Worm (Caenorhabditis elegans) whole organism, midembryonic: Measurements from ENCODE around the gene F40F8.4.

Source experiments
- T22C8.4 ChIP-seq: fragments of 200-800 bp; sonication (Bioruptor generic); IDR thresholded peaks from 2 replicates; pipeline ENCODE4 v1.3.6; 2022; ENCODE audit warnings: missing genetic modification characterization, missing compliant biosample characterization
- cog-1 ChIP-seq: sonication (generic microtip); optimal IDR thresholded peaks from 2 replicates; lab custom pipeline; 2016; ENCODE audit warnings: missing genetic modification characterization, missing compliant biosample characterization
- flt-1 ChIP-seq: fragments of 200-800 bp; sonication (Bioruptor generic); IDR thresholded peaks from 2 replicates; pipeline ENCODE4 v1.3.6; 2022; ENCODE audit warnings: missing genetic modification characterization, missing compliant biosample characterization
- klf-2 ChIP-seq: fragments of 200-800 bp; sonication (Bioruptor generic); conservative IDR thresholded peaks from 2 replicates; pipeline ENCODE4 v1.3.6; 2022; ENCODE audit warnings: missing genetic modification reagents, missing genetic modification characterization, missing compliant biosample characterization
- med-1 ChIP-seq: sonication (generic microtip); optimal IDR thresholded peaks from 2 replicates; lab custom pipeline; 2017; ENCODE audit warnings: missing genetic modification characterization, mild to moderate bottlenecking, missing compliant biosample characterization, antibody characterized with exemption, missing genetic modification reagents; ENCODE audit not compliant: insufficient read depth
- ref-1 ChIP-seq: fragments of 200-800 bp; sonication (Bioruptor generic); conservative IDR thresholded peaks from 2 replicates; pipeline ENCODE4 v1.3.6; 2022; ENCODE audit warnings: missing genetic modification reagents, missing genetic modification characterization, missing compliant biosample characterization
- tab-1 ChIP-seq: fragments of 200-800 bp; sonication (Bioruptor generic); IDR thresholded peaks from 2 replicates; pipeline ENCODE4 v1.3.6; 2022; ENCODE audit warnings: missing genetic modification characterization, missing compliant biosample characterization
- ztf-23 ChIP-seq: fragments of 200-800 bp; sonication (Bioruptor generic); IDR thresholded peaks from 2 replicates; pipeline ENCODE4 v1.3.6; 2022; ENCODE audit warnings: missing genetic modification reagents, missing genetic modification characterization, missing compliant biosample characterization
- ztf-29 ChIP-seq: fragments of 200-800 bp; sonication (Bioruptor generic); IDR thresholded peaks from 2 replicates; pipeline ENCODE4 v1.3.6; 2022; ENCODE audit warnings: missing genetic modification reagents, missing genetic modification characterization, missing compliant biosample characterization

F40F8.4 gene

ce11 chrII:11168893-11169292 lies 28.9 kb upstream of the F40F8.4 start:
- TF ChIP-seq ztf-23 (GFP tag; lab: Robert Waterston, UW): 0 out of 2 replicates have a peak, but pooled peaks have one; percentile 10

ce11 chrII:11167039-11167438 lies 27.0 kb upstream of the F40F8.4 start:
- TF ChIP-seq tab-1 (GFP tag; lab: Robert Waterston, UW) (no peak), ztf-29 (no peak)

- no peak for TF ChIP-seq med-1
- TF ChIP-seq ztf-23 (GFP tag; lab: Robert Waterston, UW): no peak
- no peak for TF ChIP-seq T22C8.4 (GFP tag; lab: Robert Waterston, UW)
- TF ChIP-seq klf-2 (GFP tag; lab: Robert Waterston, UW): no peak
- no peak for TF ChIP-seq tab-1 (GFP tag; lab: Robert Waterston, UW)
- no peak for TF ChIP-seq flt-1 (GFP tag; lab: Robert Waterston, UW)
- TF ChIP-seq ref-1 (GFP tag; lab: Robert Waterston, UW): no peak
- no peak for TF ChIP-seq cog-1 (tag; lab: Kevin White, UChicago)
- no peak for TF ChIP-seq ztf-29
Observed at ce11 chrII:11166414-11166813, 26.4 kb upstream of the F40F8.4 start.

ce11 chrII:11163291-11163690 lies 23.3 kb upstream of the F40F8.4 start:
- TF ChIP-seq ztf-29 (no peak), flt-1 (GFP tag; lab: Robert Waterston, UW) (no peak), tab-1 (GFP tag; lab: Robert Waterston, UW) (no peak), ref-1 (GFP tag; lab: Robert Waterston, UW) (no peak), T22C8.4 (GFP tag; lab: Robert Waterston, UW) (no peak), med-1 (no peak), cog-1 (tag; lab: Kevin White, UChicago) (no peak)

ce11 chrII:11162390-11162789 lies 22.4 kb upstream of the F40F8.4 start, which contains the start of gene ptr-13:
Gene ptr-13, minus strand, starts transcription at chrII:11162481.
- TF ChIP-seq klf-2 (GFP tag; lab: Robert Waterston, UW): no peak
- TF ChIP-seq cog-1 (tag; lab: Kevin White, UChicago): no peak
- no peak for TF ChIP-seq tab-1 (GFP tag; lab: Robert Waterston, UW)
- TF ChIP-seq ref-1 (GFP tag; lab: Robert Waterston, UW): no peak
- no peak for TF ChIP-seq med-1
- TF ChIP-seq ztf-29: no peak
- TF ChIP-seq ztf-23 (GFP tag; lab: Robert Waterston, UW): no peak
- no peak for TF ChIP-seq T22C8.4 (GFP tag; lab: Robert Waterston, UW)

ce11 chrII:11161675-11162074 lies 21.6 kb upstream of the F40F8.4 start:
- TF ChIP-seq T22C8.4 (GFP tag; lab: Robert Waterston, UW): no peak

ce11 chrII:11157660-11158059 lies 17.6 kb upstream of the F40F8.4 start:
- TF ChIP-seq ref-1 (GFP tag; lab: Robert Waterston, UW) (peak; percentile 58; the same call in 1 of the 2 replicates), ztf-23 (GFP tag; lab: Robert Waterston, UW) (peak; percentile 78), tab-1 (GFP tag; lab: Robert Waterston, UW) (peak; percentile 84), T22C8.4 (GFP tag; lab: Robert Waterston, UW) (peak; percentile 60; the same call in 1 of the 2 replicates), cog-1 (tag; lab: Kevin White, UChicago) (no peak), flt-1 (GFP tag; lab: Robert Waterston, UW) (peak; percentile 86), klf-2 (GFP tag; lab: Robert Waterston, UW) (peak; percentile 74), med-1 (no peak), ztf-29 (peak; percentile 78)

ce11 chrII:11156160-11156559 lies 16.1 kb upstream of the F40F8.4 start:
- TF ChIP-seq klf-2 (GFP tag; lab: Robert Waterston, UW): no peak
- TF ChIP-seq med-1: no peak
- no peak for TF ChIP-seq flt-1 (GFP tag; lab: Robert Waterston, UW)
- no peak for TF ChIP-seq ref-1 (GFP tag; lab: Robert Waterston, UW)
- TF ChIP-seq cog-1 (tag; lab: Kevin White, UChicago): no peak
- no peak for TF ChIP-seq tab-1 (GFP tag; lab: Robert Waterston, UW)
- TF ChIP-seq T22C8.4 (GFP tag; lab: Robert Waterston, UW): no peak
- TF ChIP-seq ztf-29: no peak
- TF ChIP-seq ztf-23 (GFP tag; lab: Robert Waterston, UW): no peak

ce11 chrII:11155400-11155799 lies 15.4 kb upstream of the F40F8.4 start:
- TF ChIP-seq cog-1 (tag; lab: Kevin White, UChicago) (no peak), ztf-23 (GFP tag; lab: Robert Waterston, UW) (no peak), med-1 (no peak), ztf-29 (no peak), T22C8.4 (GFP tag; lab: Robert Waterston, UW) (no peak)

ce11 chrII:11154957-11155356 lies 14.9 kb upstream of the F40F8.4 start:
- no peak for TF ChIP-seq ref-1 (GFP tag; lab: Robert Waterston, UW)
- no peak for TF ChIP-seq cog-1 (tag; lab: Kevin White, UChicago)

- no peak for TF ChIP-seq ref-1 (GFP tag; lab: Robert Waterston, UW)
- no peak for TF ChIP-seq ztf-23 (GFP tag; lab: Robert Waterston, UW)
- TF ChIP-seq tab-1 (GFP tag; lab: Robert Waterston, UW): no peak
- no peak for TF ChIP-seq cog-1 (tag; lab: Kevin White, UChicago)
- no peak for TF ChIP-seq T22C8.4 (GFP tag; lab: Robert Waterston, UW)
- no peak for TF ChIP-seq flt-1 (GFP tag; lab: Robert Waterston, UW)
- no peak for TF ChIP-seq klf-2 (GFP tag; lab: Robert Waterston, UW)
- no peak for TF ChIP-seq ztf-29
- TF ChIP-seq med-1: no peak
Observed at ce11 chrII:11153800-11154199, 13.8 kb upstream of the F40F8.4 start.
